Fruit fly (Drosophila melanogaster): ENCODE measurements around the gene park.

Gene park

dm6 chr3L:21171905-21172304, 24.7 kb downstream of the park start, which contains the start of gene Ac78C:
Gene Ac78C, minus strand, starts transcription at chr3L:21171930.
- TF ChIP-seq Jra (GFP tag; optimal IDR thresholded peaks at IDR 0.05) (peak; percentile 18), CG9705 (GFP tag; optimal IDR thresholded peaks at IDR 0.05) (peak; percentile 82), GATAd (GFP tag; optimal IDR thresholded peaks at IDR 0.05) (peak; percentile 46), brk (GFP tag; optimal IDR thresholded peaks at IDR 0.05) (no peak), Abd-B (GFP tag; optimal IDR thresholded peaks at IDR 0.05) (no peak), woc (GFP tag; optimal IDR thresholded peaks at IDR 0.05) (no peak), lola (GFP tag; optimal IDR thresholded peaks at IDR 0.05) (no peak), sage (GFP tag; optimal IDR thresholded peaks at IDR 0.05) (peak; percentile 39), Dif (GFP tag; optimal IDR thresholded peaks at IDR 0.05; ENCODE audit: partially characterized antibody) (no peak), Rel (GFP tag; optimal IDR thresholded peaks at IDR 0.05) (no peak), Rel (tag; optimal IDR thresholded peaks at IDR 0.05) (no peak), pan (optimal IDR thresholded peaks at IDR 0.05) (no peak), h (GFP tag; optimal IDR thresholded peaks at IDR 0.05) (peak; percentile 97), Hr78 (GFP tag; optimal IDR thresholded peaks at IDR 0.05) (no peak), CG32264 (GFP tag; optimal IDR thresholded peaks at IDR 0.05) (peak; percentile 62), tai (GFP tag; optimal IDR thresholded peaks at IDR 0.05) (no peak), jim (GFP tag; optimal IDR thresholded peaks at IDR 0.05) (no peak), psq (GFP tag; optimal IDR thresholded peaks at IDR 0.05) (peak; percentile 46), Hr83 (GFP tag; optimal IDR thresholded peaks at IDR 0.05; ENCODE audit: poor library complexity, severe bottlenecking) (peak; percentile 43), OdsH (GFP tag; optimal IDR thresholded peaks at IDR 0.05) (peak; percentile 81), Sp1 (GFP tag; optimal IDR thresholded peaks at IDR 0.05) (peak; percentile 82), dsf (GFP tag; optimal IDR thresholded peaks at IDR 0.05; ENCODE audit: borderline replicate concordance) (no peak), dmrt93B (GFP tag; optimal IDR thresholded peaks at IDR 0.05) (peak; percentile 67), CrebA (GFP tag; optimal IDR thresholded peaks at IDR 0.05; ENCODE audit: borderline replicate concordance) (peak; percentile 28), Myc (optimal IDR thresholded peaks at IDR 0.05) (no peak), fru (GFP tag; optimal IDR thresholded peaks at IDR 0.05) (peak; percentile 92), Mio (GFP tag; optimal IDR thresholded peaks at IDR 0.05) (peak; percentile 52), sv (GFP tag; optimal IDR thresholded peaks at IDR 0.05) (peak; percentile 75), usp (GFP tag; optimal IDR thresholded peaks at IDR 0.05) (no peak), N (GFP tag; optimal IDR thresholded peaks at IDR 0.05) (no peak), foxo (GFP tag; optimal IDR thresholded peaks at IDR 0.05) (peak; percentile 56 to 89), Dfd (GFP tag; optimal IDR thresholded peaks at IDR 0.05) (no peak), dl (GFP tag; optimal IDR thresholded peaks at IDR 0.05; ENCODE audit: insufficient read depth in 1 of 2, partially characterized antibody in 2 of 2) (no peak), Hnf4 (GFP tag; optimal IDR thresholded peaks at IDR 0.05) (peak; percentile 88), br (GFP tag; optimal IDR thresholded peaks at IDR 0.05) (peak; percentile 90), rgr (GFP tag; optimal IDR thresholded peaks at IDR 0.05) (peak; percentile 87), ey (GFP tag; optimal IDR thresholded peaks at IDR 0.05) (peak; percentile 82), HLH106 (tag; optimal IDR thresholded peaks at IDR 0.05) (peak; percentile 89), Vsx2 (GFP tag; optimal IDR thresholded peaks at IDR 0.05; ENCODE audit: partially characterized antibody) (peak; percentile 9)

- TF ChIP-seq dl (GFP tag; optimal IDR thresholded peaks at IDR 0.05; ENCODE audit: insufficient read depth in 1 of 2, partially characterized antibody in 2 of 2) (no peak), foxo (GFP tag; optimal IDR thresholded peaks at IDR 0.05) (no peak), Sp1 (GFP tag; optimal IDR thresholded peaks at IDR 0.05) (no peak), Dfd (GFP tag; optimal IDR thresholded peaks at IDR 0.05) (no peak), ey (GFP tag; optimal IDR thresholded peaks at IDR 0.05) (no peak), pan (optimal IDR thresholded peaks at IDR 0.05) (no peak), Rel (GFP tag; optimal IDR thresholded peaks at IDR 0.05) (no peak), Rel (tag; optimal IDR thresholded peaks at IDR 0.05) (no peak)
These were observed 50.7 kb downstream of the park start for dm6 chr3L:21145841-21146395.
